Worm (Caenorhabditis elegans) whole organism, L2 larva: ENCODE measurements around the gene ndg-4.

Experiments used
- C34F6.9 ChIP-seq: fragments of 150-350 bp; optimal IDR thresholded peaks from 2 replicates; lab custom pipeline; 2014; ENCODE audit warnings: missing biosample characterization, missing genetic modification characterization
- F13H6.1 ChIP-seq: sonication (generic microtip); optimal IDR thresholded peaks from 2 replicates; lab custom pipeline; 2016; ENCODE audit warnings: missing genetic modification characterization, missing compliant biosample characterization
- ZK546.5 ChIP-seq: sonication (generic microtip); optimal IDR thresholded peaks from 2 replicates; lab custom pipeline; 2017; ENCODE audit warnings: missing biosample characterization, missing genetic modification characterization
- alr-1 ChIP-seq: fragments of 150-350 bp; optimal IDR thresholded peaks from 2 replicates; lab custom pipeline; 2014; ENCODE audit warnings: missing biosample characterization, missing genetic modification characterization
- ama-1 ChIP-seq: fragments of 150-350 bp; optimal IDR thresholded peaks from 2 replicates; lab custom pipeline; 2018; ENCODE audit warnings: inconsistent platforms
- blmp-1 ChIP-seq: sonication (generic microtip); optimal IDR thresholded peaks from 2 replicates; lab custom pipeline; 2017; ENCODE audit warnings: missing genetic modification characterization, mild to moderate bottlenecking, missing compliant biosample characterization, antibody characterized with exemption, moderate library complexity; ENCODE audit not compliant: insufficient read depth
- ceh-16 ChIP-seq: fragments of 150-350 bp; optimal IDR thresholded peaks from 2 replicates; lab custom pipeline; 2014; ENCODE audit warnings: missing biosample characterization, missing genetic modification characterization
- ceh-82 ChIP-seq: fragments of 150-350 bp; optimal IDR thresholded peaks from 2 replicates; lab custom pipeline; 2014; ENCODE audit warnings: missing biosample characterization, missing genetic modification characterization
- crh-2 ChIP-seq: sonication (generic microtip); optimal IDR thresholded peaks from 2 replicates; lab custom pipeline; 2017; ENCODE audit warnings: missing biosample characterization, missing genetic modification characterization
- dmd-4 ChIP-seq: sonication (generic microtip); optimal IDR thresholded peaks from 2 replicates; lab custom pipeline; 2017; ENCODE audit warnings: missing biosample characterization, missing genetic modification characterization
- egl-27 ChIP-seq: sonication (generic microtip); optimal IDR thresholded peaks from 3 replicates; lab custom pipeline; 2017; ENCODE audit warnings: missing biosample characterization, missing genetic modification reagents, missing genetic modification characterization
- elt-1 ChIP-seq: fragments of 150-350 bp; optimal IDR thresholded peaks from 2 replicates; lab custom pipeline; 2014; ENCODE audit warnings: missing biosample characterization, missing genetic modification characterization
- fos-1 ChIP-seq: fragments of 150-350 bp; optimal IDR thresholded peaks from 2 replicates; lab custom pipeline; 2014; ENCODE audit warnings: missing biosample characterization, missing genetic modification characterization
- lin-11 ChIP-seq: fragments of 150-350 bp; sonication (generic microtip); optimal IDR thresholded peaks from 2 replicates; lab custom pipeline; 2014; ENCODE audit warnings: missing biosample characterization, missing genetic modification characterization, inconsistent platforms, mixed read lengths
- lin-13 ChIP-seq: fragments of 150-350 bp; optimal IDR thresholded peaks from 2 replicates; lab custom pipeline; 2014; ENCODE audit warnings: missing biosample characterization, missing genetic modification reagents, missing genetic modification characterization
- lsy-2 ChIP-seq, 2 experiments: fragments of 150-350 bp in 1 of 2; sonication (generic microtip) in 1 of 2; optimal IDR thresholded peaks; 2 replicates each; lab custom pipeline; 2014 to 2017; ENCODE audit warnings: missing biosample characterization in 2 of 2, missing genetic modification characterization in 2 of 2
- mab-5 ChIP-seq: fragments of 150-350 bp; optimal IDR thresholded peaks from 2 replicates; lab custom pipeline; 2014; ENCODE audit warnings: missing biosample characterization, missing genetic modification characterization
- mbf-1 ChIP-seq: sonication (generic microtip); optimal IDR thresholded peaks from 2 replicates; lab custom pipeline; 2017; ENCODE audit warnings: missing biosample characterization, missing genetic modification characterization
- mdl-1 ChIP-seq, 2 experiments: fragments of 150-350 bp in 1 of 2; sonication (generic microtip) in 1 of 2; optimal IDR thresholded peaks; 2 replicates each; lab custom pipeline; 2017; ENCODE audit warnings: missing biosample characterization in 2 of 2, missing genetic modification characterization in 2 of 2
- nhr-11 ChIP-seq: fragments of 150-350 bp; optimal IDR thresholded peaks from 2 replicates; lab custom pipeline; 2014; ENCODE audit warnings: missing biosample characterization, missing genetic modification characterization
- nhr-12 ChIP-seq: fragments of 150-350 bp; optimal IDR thresholded peaks from 2 replicates; lab custom pipeline; 2014; ENCODE audit warnings: missing biosample characterization, missing genetic modification characterization
- nhr-129 ChIP-seq: fragments of 150-350 bp; optimal IDR thresholded peaks from 2 replicates; lab custom pipeline; 2014; ENCODE audit warnings: missing biosample characterization, missing genetic modification characterization
- nhr-21 ChIP-seq: fragments of 150-350 bp; optimal IDR thresholded peaks from 2 replicates; lab custom pipeline; 2014; ENCODE audit warnings: missing biosample characterization, missing genetic modification characterization
- nhr-6 ChIP-seq: fragments of 150-350 bp; optimal IDR thresholded peaks from 2 replicates; lab custom pipeline; 2014; ENCODE audit warnings: missing biosample characterization, missing genetic modification characterization
- nhr-77 ChIP-seq: fragments of 150-350 bp; optimal IDR thresholded peaks from 2 replicates; lab custom pipeline; 2014; ENCODE audit warnings: missing biosample characterization, missing genetic modification characterization
- peb-1 ChIP-seq: fragments of 150-350 bp; optimal IDR thresholded peaks from 2 replicates; lab custom pipeline; 2014; ENCODE audit warnings: missing biosample characterization, missing genetic modification characterization
- skn-1 ChIP-seq: sonication (generic microtip); optimal IDR thresholded peaks from 2 replicates; lab custom pipeline; 2017; ENCODE audit warnings: missing biosample characterization, missing genetic modification characterization
- sma-3 ChIP-seq: sonication (generic microtip); optimal IDR thresholded peaks from 2 replicates; lab custom pipeline; 2016; ENCODE audit warnings: missing genetic modification reagents, missing genetic modification characterization, missing compliant biosample characterization
- sma-9 ChIP-seq, 2 experiments: fragments of 150-350 bp in 1 of 2; sonication (generic microtip) in 1 of 2; optimal IDR thresholded peaks; 2 replicates each; lab custom pipeline; 2014 to 2016; ENCODE audit warnings: missing genetic modification characterization in 2 of 2, mild to moderate bottlenecking in 1 of 2, missing biosample characterization in 1 of 2, missing compliant biosample characterization in 1 of 2, missing genetic modification reagents in 1 of 2, moderate library complexity in 1 of 2
- snpc-4 ChIP-seq: fragments of 150-350 bp; optimal IDR thresholded peaks from 2 replicates; lab custom pipeline; 2014; ENCODE audit warnings: missing biosample characterization, missing genetic modification characterization
- unc-39 ChIP-seq: fragments of 150-350 bp; optimal IDR thresholded peaks from 2 replicates; lab custom pipeline; 2014; ENCODE audit warnings: missing biosample characterization, missing genetic modification characterization
- unc-55 ChIP-seq: fragments of 150-350 bp; sonication (generic microtip); optimal IDR thresholded peaks from 3 replicates; lab custom pipeline; 2014; ENCODE audit warnings: missing biosample characterization, missing genetic modification reagents, missing genetic modification characterization
- ztf-11 ChIP-seq: sonication (generic microtip); optimal IDR thresholded peaks from 2 replicates; lab custom pipeline; 2017; ENCODE audit warnings: missing biosample characterization, missing genetic modification characterization

The ndg-4 gene

DNA sequence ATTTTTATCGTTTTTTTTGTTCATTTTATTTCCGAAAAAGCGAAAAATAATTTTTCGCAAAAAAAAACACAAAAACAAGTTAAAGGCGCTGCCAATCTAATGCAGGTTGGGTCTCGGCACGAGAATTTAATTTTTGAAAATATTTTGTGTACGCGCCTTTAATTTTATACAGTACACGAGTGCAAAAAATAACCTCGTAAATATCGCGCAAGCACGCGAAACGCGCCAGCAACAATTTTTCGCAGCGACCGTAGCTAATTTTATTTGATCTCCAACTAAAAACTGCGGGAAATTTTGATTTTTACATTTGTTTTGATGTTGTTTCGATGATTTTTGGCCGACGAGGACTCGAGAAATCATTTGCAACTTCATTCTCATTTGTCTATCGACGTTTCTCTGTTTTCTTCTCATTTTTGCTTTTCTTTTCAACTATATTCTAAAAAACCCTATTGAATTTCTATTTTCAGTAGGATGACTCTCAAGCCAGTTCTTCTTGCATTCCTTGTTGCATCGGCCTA is 21.8 kb upstream of the ndg-4 start, which contains the start of gene cpg-1:
cpg-1 (plus strand) TSS at position 468 of the 518 bp plus-strand sequence.
- no peak for TF ChIP-seq unc-55 (GFP tag; lab: Kevin White, UChicago)
- no peak for TF ChIP-seq egl-27 (tag; lab: Kevin White, UChicago)
- TF ChIP-seq elt-1 (tag; lab: Kevin White, UChicago): no peak
- no peak for TF ChIP-seq blmp-1 (tag; lab: Kevin White, UChicago)
- TF ChIP-seq ceh-82 (tag; lab: Kevin White, UChicago): no peak
- no peak for TF ChIP-seq C34F6.9 (tag; lab: Kevin White, UChicago)
- TF ChIP-seq nhr-12 (tag; lab: Kevin White, UChicago): no peak
- no peak for TF ChIP-seq fos-1 (tag; lab: Kevin White, UChicago)
- TF ChIP-seq ztf-11 (tag; lab: Kevin White, UChicago): no peak
- TF ChIP-seq lin-13 (GFP tag; lab: Kevin White, UChicago): no peak
- no peak for TF ChIP-seq mab-5 (tag; lab: Kevin White, UChicago)
- TF ChIP-seq lsy-2 (tag; optimal IDR thresholded peaks at IDR 0.05; lab: Kevin White, UChicago): no peak
- TF ChIP-seq snpc-4 (tag; lab: Kevin White, UChicago): no peak
- no peak for TF ChIP-seq lin-11
- TF ChIP-seq ZK546.5 (tag; lab: Kevin White, UChicago): no peak
- TF ChIP-seq dmd-4 (tag; lab: Kevin White, UChicago): no peak
- TF ChIP-seq unc-39 (tag; lab: Kevin White, UChicago): no peak
- no peak for TF ChIP-seq alr-1
- TF ChIP-seq peb-1 (tag; lab: Kevin White, UChicago): no peak
- TF ChIP-seq, all 48 proteins: peak for 0

DNA sequence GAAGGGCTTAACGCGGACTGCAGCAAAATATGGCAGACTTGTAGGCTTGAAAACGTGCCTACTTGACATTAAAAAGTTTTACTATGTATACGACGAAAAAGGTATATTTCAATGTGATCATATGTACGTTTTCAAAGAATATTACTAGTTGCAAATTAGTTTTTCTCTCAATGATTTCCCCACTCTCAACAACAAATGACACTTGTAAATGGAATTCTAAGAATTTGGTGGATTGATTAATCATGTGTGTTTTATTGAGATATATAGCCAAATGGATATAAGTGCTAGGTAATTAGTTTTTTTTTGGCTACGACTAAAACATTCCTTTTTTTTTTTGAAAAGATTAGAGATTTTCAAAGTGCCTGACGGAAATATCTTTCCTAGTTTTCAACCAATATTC is 20.1 kb upstream of the ndg-4 start:
- TF ChIP-seq C34F6.9 (tag; lab: Kevin White, UChicago) (peak; percentile 20), nhr-77 (no peak), peb-1 (tag; lab: Kevin White, UChicago) (no peak), lsy-2 (tag; optimal IDR thresholded peaks at IDR 0.05; lab: Kevin White, UChicago) (peak in 1 of 2 experiments; percentile 30), nhr-21 (tag; lab: Kevin White, UChicago) (peak; percentile 36), lin-11 (no peak)

DNA sequence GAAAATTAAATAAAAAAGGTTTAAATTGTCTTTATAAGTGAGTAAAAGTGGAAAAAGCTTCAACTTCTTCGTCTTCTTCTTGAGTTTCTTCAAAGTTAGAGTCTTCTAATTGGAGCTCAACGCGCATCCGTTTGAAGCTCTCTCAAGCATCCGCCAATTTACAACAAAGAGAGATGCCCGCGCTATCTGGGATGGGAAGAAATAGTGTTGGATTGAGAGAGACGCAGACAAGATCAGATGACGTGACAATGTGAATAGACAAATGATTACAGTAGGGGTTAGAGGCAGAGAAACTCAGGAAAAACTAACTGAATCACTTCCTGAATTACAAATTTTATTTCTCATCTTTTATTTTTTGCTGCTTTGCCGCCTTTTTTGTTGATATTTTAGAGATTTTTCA is 15.8 kb upstream of the ndg-4 start:
- TF ChIP-seq sma-9 (GFP tag; optimal IDR thresholded peaks at IDR 0.05; lab: Kevin White, UChicago): no peak
- no peak for TF ChIP-seq sma-9 (tag; optimal IDR thresholded peaks at IDR 0.05; lab: Kevin White, UChicago)
- TF ChIP-seq crh-2 (tag; lab: Kevin White, UChicago): no peak
- no peak for TF ChIP-seq nhr-11
- no peak for TF ChIP-seq elt-1 (tag; lab: Kevin White, UChicago)
- TF ChIP-seq skn-1 (tag; lab: Kevin White, UChicago): no peak
- TF ChIP-seq ceh-16 (tag; lab: Kevin White, UChicago): no peak
- TF ChIP-seq F13H6.1 (tag; lab: Kevin White, UChicago): no peak
- TF ChIP-seq alr-1: no peak
- no peak for TF ChIP-seq ztf-11 (tag; lab: Kevin White, UChicago)
- TF ChIP-seq sma-3 (GFP tag; lab: Kevin White, UChicago): no peak
- TF ChIP-seq C34F6.9 (tag; lab: Kevin White, UChicago): no peak
- TF ChIP-seq unc-55 (GFP tag; lab: Kevin White, UChicago): no peak
- TF ChIP-seq mdl-1 (tag; optimal IDR thresholded peaks at IDR 0.05; lab: Kevin White, UChicago): no peak
- TF ChIP-seq mbf-1 (tag; lab: Kevin White, UChicago): no peak
- TF ChIP-seq unc-39 (tag; lab: Kevin White, UChicago): no peak

- TF ChIP-seq nhr-77: no peak
- no peak for TF ChIP-seq mab-5 (tag; lab: Kevin White, UChicago)
- no peak for TF ChIP-seq mbf-1 (tag; lab: Kevin White, UChicago)
- TF ChIP-seq ama-1: no peak
- no peak for TF ChIP-seq sma-3 (GFP tag; lab: Kevin White, UChicago)
- no peak for TF ChIP-seq nhr-21 (tag; lab: Kevin White, UChicago)
These were observed 14.6 kb upstream of the ndg-4 start for ce11 chrIII:4481787-4482186.

DNA sequence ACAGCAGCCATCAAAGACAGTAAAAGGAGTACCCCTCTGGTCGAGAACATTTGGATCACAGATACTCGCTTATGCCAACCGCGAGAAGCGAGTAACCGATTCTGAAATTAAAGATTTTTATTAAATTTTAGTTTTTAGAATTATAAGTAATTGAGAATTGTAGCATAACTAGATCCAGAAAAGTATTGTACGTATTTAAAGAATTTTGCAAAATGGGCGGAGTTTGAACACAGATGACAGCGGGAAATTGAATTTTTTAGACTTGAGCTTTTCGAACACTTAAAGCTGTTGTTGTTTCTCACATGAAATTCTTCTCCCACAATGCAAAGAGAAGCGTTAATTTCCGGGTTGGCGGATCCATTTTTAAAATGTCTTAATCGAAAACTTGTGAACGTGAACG is 10.3 kb upstream of the ndg-4 start, which contains the start of gene ins-17:
ins-17 (minus strand) TSS at position 101 of the 400 bp plus-strand sequence.
- TF ChIP-seq nhr-21 (tag; lab: Kevin White, UChicago) (no peak), nhr-129 (tag; lab: Kevin White, UChicago) (no peak), nhr-6 (tag; lab: Kevin White, UChicago) (no peak), fos-1 (tag; lab: Kevin White, UChicago) (no peak)
